Worm (Caenorhabditis elegans) whole organism, young adult: ENCODE data around the gene sre-8.
"Not testable (repeated sequence)": the region's sequence is repeated elsewhere in the genome, so short reads cannot be mapped to it uniquely, and the experiment has no call there.

ENCODE experiments used
- C06A6.2 ChIP-seq: fragments of 200-800 bp; sonication (Bioruptor generic); conservative IDR thresholded peaks from 2 replicates; pipeline ENCODE4 v1.3.6; 2022; ENCODE audit warnings: missing genetic modification characterization, missing compliant biosample characterization
- Y53G8AR.9 ChIP-seq: fragments of 200-800 bp; sonication (Bioruptor generic); conservative IDR thresholded peaks from 2 replicates; pipeline ENCODE4 v1.3.6; 2022; ENCODE audit warnings: missing genetic modification reagents, missing genetic modification characterization, missing compliant biosample characterization
- ama-1 ChIP-seq, 3 experiments: fragments of 150-350 bp in 1 of 3; sonication (generic microtip) in 2 of 3; optimal IDR thresholded peaks; 2 replicates each; lab custom pipeline; 2014 to 2018; ENCODE audit warnings: missing biosample characterization in 2 of 3, missing genetic modification characterization in 2 of 3, missing genetic modification reagents in 2 of 3
- aptf-3 ChIP-seq: fragments of 200-800 bp; sonication (Bioruptor generic); IDR thresholded peaks from 2 replicates; pipeline ENCODE4 v1.3.6; 2022; ENCODE audit warnings: missing genetic modification characterization, missing compliant biosample characterization
- attf-6 ChIP-seq: fragments of 200-800 bp; sonication (Bioruptor generic); IDR thresholded peaks from 2 replicates; pipeline ENCODE4 v1.3.6; 2022; ENCODE audit warnings: missing genetic modification reagents, missing genetic modification characterization, missing compliant biosample characterization
- snpc-4 ChIP-seq, 5 experiments: fragments of 150-350 bp in 1 of 5; sonication (generic microtip) in 4 of 5; optimal IDR thresholded peaks; 2 replicates each; lab custom pipeline; 2014 to 2018; ENCODE audit warnings: missing genetic modification characterization in 5 of 5, missing biosample characterization in 3 of 5, antibody characterized with exemption in 2 of 5, mild to moderate bottlenecking in 2 of 5, missing compliant biosample characterization in 2 of 5, missing genotype in 2 of 5, moderate library complexity in 2 of 5, missing genetic modification reagents in 1 of 5
- unc-62 ChIP-seq: fragments of 150-350 bp; optimal IDR thresholded peaks from 2 replicates; lab custom pipeline; 2014; ENCODE audit warnings: missing biosample characterization, missing genetic modification reagents, missing genetic modification characterization

DNA sequence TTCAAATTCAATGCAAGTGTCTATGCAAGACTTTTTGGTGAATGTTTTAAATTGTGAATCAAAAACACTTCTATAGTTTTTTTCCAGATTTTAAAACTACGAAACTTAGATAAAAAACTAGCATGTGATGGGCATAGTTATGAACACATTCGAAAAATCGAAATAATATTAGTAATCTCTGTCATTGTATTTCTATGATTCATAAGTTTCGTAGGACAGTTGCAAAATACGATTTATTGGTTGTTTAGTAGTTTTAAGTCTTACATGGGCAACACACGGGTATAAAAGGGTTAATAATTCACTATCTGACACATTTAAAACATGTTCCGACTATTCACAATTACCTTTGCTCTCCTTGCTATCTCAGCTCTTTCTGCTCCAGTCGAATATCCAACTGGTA lies 51.3 kb downstream of the sre-8 start, which contains the start of gene spig-5:
- not testable (repeated sequence) for TF ChIP-seq ama-1 (optimal IDR thresholded peaks at IDR 0.05; lab: Kevin White, UChicago); ama-1 (GFP tag; optimal IDR thresholded peaks at IDR 0.05; lab: Kevin White, UChicago); C06A6.2 (GFP tag; lab: Robert Waterston, UW); unc-62 (GFP tag; lab: Kevin White, UChicago); snpc-4 (GFP tag; optimal IDR thresholded peaks at IDR 0.05; lab: Kevin White, UChicago); snpc-4 (tag; optimal IDR thresholded peaks at IDR 0.05; lab: Kevin White, UChicago); Y53G8AR.9; aptf-3 (GFP tag; lab: Robert Waterston, UW); attf-6
